Worm (Caenorhabditis elegans) whole organism, young adult: ENCODE data around the gene oac-14.

Experiments used
- B0035.1 ChIP-seq: sonication (generic microtip); optimal IDR thresholded peaks from 2 replicates; lab custom pipeline; 2016; ENCODE audit warnings: missing genetic modification characterization, mild to moderate bottlenecking, missing compliant biosample characterization, missing genotype, missing genetic modification reagents
- D2030.7 ChIP-seq: fragments of 200-800 bp; sonication (Bioruptor generic); IDR thresholded peaks from 2 replicates; pipeline ENCODE4 v1.3.6; 2022; ENCODE audit warnings: missing genetic modification reagents, missing genetic modification characterization, missing compliant biosample characterization
- F23B12.7 ChIP-seq: sonication (generic microtip); optimal IDR thresholded peaks from 2 replicates; lab custom pipeline; 2017; ENCODE audit warnings: missing genetic modification characterization, mild to moderate bottlenecking, missing compliant biosample characterization, antibody characterized with exemption, moderate library complexity; ENCODE audit not compliant: insufficient read depth
- F52B5.7 ChIP-seq: sonication (generic microtip); optimal IDR thresholded peaks from 2 replicates; lab custom pipeline; 2016; ENCODE audit warnings: mild to moderate bottlenecking, missing genetic modification characterization, missing compliant biosample characterization
- F57C9.4 ChIP-seq: sonication (generic microtip); optimal IDR thresholded peaks from 2 replicates; lab custom pipeline; 2017; ENCODE audit warnings: mild to moderate bottlenecking, missing genetic modification characterization, missing compliant biosample characterization
- K12H6.12 ChIP-seq: fragments of 200-800 bp; sonication (Bioruptor generic); optimal IDR thresholded peaks from 2 replicates; lab custom pipeline; 2018; ENCODE audit warnings: mild to moderate bottlenecking, missing genetic modification characterization, missing compliant biosample characterization
- Y53G8AR.9 ChIP-seq: fragments of 200-800 bp; sonication (Bioruptor generic); conservative IDR thresholded peaks from 2 replicates; pipeline ENCODE4 v1.3.6; 2022; ENCODE audit warnings: missing genetic modification reagents, missing genetic modification characterization, missing compliant biosample characterization
- Y56A3A.18 ChIP-seq: fragments of 200-800 bp; sonication (Bioruptor generic); IDR thresholded peaks from 2 replicates; pipeline ENCODE4 v1.3.6; 2022; ENCODE audit warnings: missing genetic modification reagents, missing genetic modification characterization, missing compliant biosample characterization
- aptf-2 ChIP-seq: fragments of 200-800 bp; sonication (Bioruptor generic); conservative IDR thresholded peaks from 2 replicates; pipeline ENCODE4 v1.3.6; 2022; ENCODE audit warnings: missing genetic modification reagents, missing genetic modification characterization, missing compliant biosample characterization
- aptf-3 ChIP-seq: fragments of 200-800 bp; sonication (Bioruptor generic); IDR thresholded peaks from 2 replicates; pipeline ENCODE4 v1.3.6; 2022; ENCODE audit warnings: missing genetic modification characterization, missing compliant biosample characterization
- athp-1 ChIP-seq: sonication (generic microtip); optimal IDR thresholded peaks from 2 replicates; lab custom pipeline; 2017; ENCODE audit warnings: mild to moderate bottlenecking, missing genetic modification characterization, missing compliant biosample characterization
- attf-6 ChIP-seq: fragments of 200-800 bp; sonication (Bioruptor generic); IDR thresholded peaks from 2 replicates; pipeline ENCODE4 v1.3.6; 2022; ENCODE audit warnings: missing genetic modification reagents, missing genetic modification characterization, missing compliant biosample characterization
- bed-1 ChIP-seq: fragments of 200-800 bp; sonication (Bioruptor generic); IDR thresholded peaks from 2 replicates; pipeline ENCODE4 v1.3.6; 2022; ENCODE audit warnings: missing genetic modification reagents, missing genetic modification characterization, missing compliant biosample characterization
- chd-7 ChIP-seq: sonication (generic microtip); optimal IDR thresholded peaks from 2 replicates; lab custom pipeline; 2016; ENCODE audit warnings: mild to moderate bottlenecking, missing genetic modification characterization, moderate library complexity, missing compliant biosample characterization
- die-1 ChIP-seq: sonication (generic microtip); optimal IDR thresholded peaks from 2 replicates; lab custom pipeline; 2016; ENCODE audit warnings: missing genotype, mild to moderate bottlenecking, missing genetic modification characterization, missing compliant biosample characterization
- egl-44 ChIP-seq: fragments of 200-800 bp; sonication (Bioruptor generic); IDR thresholded peaks from 2 replicates; pipeline ENCODE4 v1.3.6; 2022; ENCODE audit warnings: missing genetic modification reagents, missing genetic modification characterization, missing compliant biosample characterization
- egrh-3 ChIP-seq: fragments of 200-800 bp; sonication (Bioruptor generic); IDR thresholded peaks from 2 replicates; pipeline ENCODE4 v1.3.6; 2022; ENCODE audit warnings: missing genetic modification reagents, missing genetic modification characterization, missing compliant biosample characterization
- ekl-4 ChIP-seq: fragments of 200-800 bp; sonication (Bioruptor generic); IDR thresholded peaks from 2 replicates; pipeline ENCODE4 v1.3.6; 2022; ENCODE audit warnings: missing genetic modification reagents, missing genetic modification characterization, missing compliant biosample characterization
- gei-17 ChIP-seq: fragments of 200-800 bp; sonication (Bioruptor generic); optimal IDR thresholded peaks from 2 replicates; lab custom pipeline; 2018; ENCODE audit warnings: mild to moderate bottlenecking, missing genetic modification characterization, missing compliant biosample characterization
- hlh-12 ChIP-seq: sonication (generic microtip); optimal IDR thresholded peaks from 2 replicates; lab custom pipeline; 2016; ENCODE audit warnings: missing genetic modification characterization, missing compliant biosample characterization
- hrde-1 ChIP-seq: sonication (generic microtip); optimal IDR thresholded peaks from 2 replicates; lab custom pipeline; 2016; ENCODE audit warnings: missing genetic modification characterization, mild to moderate bottlenecking, missing compliant biosample characterization, moderate library complexity, missing genotype, missing genetic modification reagents, borderline replicate concordance
- lag-1 ChIP-seq: fragments of 200-800 bp; sonication (Bioruptor generic); IDR thresholded peaks from 2 replicates; pipeline ENCODE4 v1.3.6; 2022; ENCODE audit warnings: missing genetic modification reagents, missing genetic modification characterization, missing compliant biosample characterization
- lsy-27 ChIP-seq: sonication (generic microtip); optimal IDR thresholded peaks from 2 replicates; lab custom pipeline; 2017; ENCODE audit warnings: missing genetic modification characterization, mild to moderate bottlenecking, missing compliant biosample characterization, antibody characterized with exemption, missing genotype, borderline replicate concordance; ENCODE audit not compliant: insufficient read depth
- madf-10 ChIP-seq: sonication (generic microtip); optimal IDR thresholded peaks from 2 replicates; lab custom pipeline; 2016; ENCODE audit warnings: mild to moderate bottlenecking, missing genetic modification characterization, missing compliant biosample characterization
- madf-3 ChIP-seq: fragments of 200-800 bp; sonication (Bioruptor generic); IDR thresholded peaks from 2 replicates; pipeline ENCODE4 v1.3.6; 2022; ENCODE audit warnings: missing genetic modification reagents, missing genetic modification characterization, missing compliant biosample characterization
- mcd-1 ChIP-seq: fragments of 200-800 bp; sonication (Bioruptor generic); IDR thresholded peaks from 2 replicates; pipeline ENCODE4 v1.3.6; 2022; ENCODE audit warnings: missing genetic modification reagents, missing genetic modification characterization, missing compliant biosample characterization
- mes-4 ChIP-seq: sonication (generic microtip); optimal IDR thresholded peaks from 2 replicates; lab custom pipeline; 2016; ENCODE audit warnings: missing genotype, missing genetic modification characterization, missing compliant biosample characterization
- nfya-1 ChIP-seq: sonication (generic microtip); optimal IDR thresholded peaks from 2 replicates; lab custom pipeline; 2017; ENCODE audit warnings: antibody characterized with exemption, missing compliant biosample characterization, missing genetic modification characterization, borderline replicate concordance; ENCODE audit not compliant: insufficient read depth
- nfyb-1 ChIP-seq: fragments of 200-800 bp; sonication (Bioruptor generic); IDR thresholded peaks from 2 replicates; pipeline ENCODE4 v1.3.6; 2022; ENCODE audit warnings: missing genetic modification reagents, missing genetic modification characterization, missing compliant biosample characterization
- nhr-80 ChIP-seq: sonication (generic microtip); optimal IDR thresholded peaks from 2 replicates; lab custom pipeline; 2016; ENCODE audit warnings: missing genetic modification characterization, missing compliant biosample characterization
- rcor-1 ChIP-seq: fragments of 200-800 bp; sonication (Bioruptor generic); IDR thresholded peaks from 2 replicates; pipeline ENCODE4 v1.3.6; 2022; ENCODE audit warnings: missing genetic modification reagents, missing genetic modification characterization, missing compliant biosample characterization
- rec-8 ChIP-seq, 2 experiments: sonication (generic microtip); optimal IDR thresholded peaks; 2 replicates each; lab custom pipeline; 2016; ENCODE audit warnings: mild to moderate bottlenecking in 2 of 2, missing genetic modification characterization in 2 of 2, missing genetic modification reagents in 2 of 2, missing genotype in 2 of 2, missing biosample characterization in 1 of 2, missing compliant biosample characterization in 1 of 2, moderate library complexity in 1 of 2
- repo-1 ChIP-seq: sonication (generic microtip); optimal IDR thresholded peaks from 2 replicates; lab custom pipeline; 2017; ENCODE audit warnings: mild to moderate bottlenecking, missing genetic modification characterization, missing compliant biosample characterization
- rpc-1 ChIP-seq, 2 experiments: fragments of 150-350 bp in 1 of 2; sonication (generic microtip) in 1 of 2; optimal IDR thresholded peaks; 2 replicates each; lab custom pipeline; 2014 to 2018; ENCODE audit warnings: missing biosample characterization in 1 of 2, missing genetic modification characterization in 1 of 2, missing genetic modification reagents in 1 of 2, missing genotype in 1 of 2
- snpc-1.1 ChIP-seq: sonication (generic microtip); optimal IDR thresholded peaks from 2 replicates; lab custom pipeline; 2017; ENCODE audit warnings: missing genetic modification characterization, mild to moderate bottlenecking, missing compliant biosample characterization, antibody characterized with exemption, moderate library complexity, missing genotype, missing genetic modification reagents; ENCODE audit not compliant: insufficient read depth
- snpc-1.3 ChIP-seq: sonication (generic microtip); optimal IDR thresholded peaks from 2 replicates; lab custom pipeline; 2017; ENCODE audit warnings: missing genetic modification characterization, mild to moderate bottlenecking, missing compliant biosample characterization, antibody characterized with exemption, moderate library complexity, missing genotype, missing genetic modification reagents; ENCODE audit not compliant: insufficient read depth
- tlf-1 ChIP-seq: fragments of 200-800 bp; sonication (Bioruptor generic); optimal IDR thresholded peaks from 2 replicates; lab custom pipeline; 2018; ENCODE audit warnings: mild to moderate bottlenecking, missing genetic modification characterization, missing compliant biosample characterization
- zim-3 ChIP-seq: sonication (generic microtip); optimal IDR thresholded peaks from 2 replicates; lab custom pipeline; 2017; ENCODE audit warnings: mild to moderate bottlenecking, missing genetic modification characterization, moderate library complexity, missing compliant biosample characterization
- ztf-18 ChIP-seq: sonication (generic microtip); optimal IDR thresholded peaks from 2 replicates; lab custom pipeline; 2016; ENCODE audit warnings: missing genotype, mild to moderate bottlenecking, missing genetic modification characterization, missing compliant biosample characterization
- ztf-26 ChIP-seq: sonication (generic microtip); optimal IDR thresholded peaks from 2 replicates; lab custom pipeline; 2017; ENCODE audit warnings: missing genetic modification characterization, missing compliant biosample characterization
- ztf-3 ChIP-seq: fragments of 200-800 bp; sonication (Bioruptor generic); optimal IDR thresholded peaks from 2 replicates; lab custom pipeline; 2018; ENCODE audit warnings: mild to moderate bottlenecking, missing genetic modification characterization, missing compliant biosample characterization

Gene oac-14

DNA sequence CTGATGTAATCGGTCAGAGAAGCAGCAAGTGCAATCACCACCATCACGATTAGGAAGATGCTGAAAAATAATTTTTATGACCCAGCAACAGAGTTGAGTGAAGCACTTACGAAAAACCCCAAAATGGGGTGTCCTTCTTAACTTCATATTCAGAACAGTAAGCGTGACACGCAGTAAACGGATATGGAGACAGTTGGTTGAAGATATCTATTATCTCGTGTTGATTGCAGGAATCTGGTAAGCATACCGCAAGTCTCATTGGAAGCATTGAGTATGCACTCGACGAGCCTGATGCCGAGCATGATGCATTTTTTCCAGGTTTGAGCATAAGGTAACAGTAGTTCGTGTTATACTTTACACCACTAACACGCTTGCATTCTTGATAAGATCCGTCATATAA, 549 bp downstream of the oac-14 start:
- no peak for TF ChIP-seq Y53G8AR.9 (GFP tag; lab: Robert Waterston, UW)
- no peak for TF ChIP-seq K12H6.12
- no peak for TF ChIP-seq aptf-2 (GFP tag; lab: Robert Waterston, UW)
- no peak for TF ChIP-seq hlh-12
- TF ChIP-seq F52B5.7 (tag; lab: Kevin White, UChicago), result no peak
- no peak for TF ChIP-seq nfyb-1 (GFP tag; lab: Robert Waterston, UW)
- no peak for TF ChIP-seq gei-17 (GFP tag; lab: Kevin White, UChicago)
- TF ChIP-seq nfya-1 (tag; lab: Kevin White, UChicago), result no peak
- TF ChIP-seq, all 124 proteins: peak for 0

DNA sequence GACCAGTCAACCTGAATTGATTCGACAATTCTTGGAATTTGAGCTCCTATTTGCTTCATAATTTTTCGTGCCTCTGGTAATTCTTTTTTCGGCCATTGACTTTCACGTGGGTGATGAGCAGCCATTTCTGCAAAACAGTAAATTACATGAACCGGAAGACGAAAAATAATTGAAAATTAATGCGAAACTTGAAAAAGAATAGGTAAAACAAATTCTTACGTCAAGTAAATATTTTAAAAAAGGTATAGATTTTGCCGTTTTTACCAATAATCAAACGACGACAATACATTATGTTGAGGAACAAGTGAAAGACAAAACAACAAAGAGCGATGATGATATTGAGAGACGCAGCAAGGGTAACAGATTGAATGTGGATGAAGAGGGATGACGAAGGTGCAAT, 3.3 kb downstream of the oac-14 start, which contains the start of gene moc-1:
moc-1 (minus strand) TSS at position 127 of the 400 bp plus-strand sequence.
- TF ChIP-seq B0035.1 (tag; lab: Kevin White, UChicago) (no peak), F57C9.4 (no peak), ztf-3 (no peak), aptf-3 (GFP tag; lab: Robert Waterston, UW) (no peak), F52B5.7 (tag; lab: Kevin White, UChicago) (no peak), F23B12.7 (no peak), attf-6 (GFP tag; lab: Robert Waterston, UW) (no peak)

DNA sequence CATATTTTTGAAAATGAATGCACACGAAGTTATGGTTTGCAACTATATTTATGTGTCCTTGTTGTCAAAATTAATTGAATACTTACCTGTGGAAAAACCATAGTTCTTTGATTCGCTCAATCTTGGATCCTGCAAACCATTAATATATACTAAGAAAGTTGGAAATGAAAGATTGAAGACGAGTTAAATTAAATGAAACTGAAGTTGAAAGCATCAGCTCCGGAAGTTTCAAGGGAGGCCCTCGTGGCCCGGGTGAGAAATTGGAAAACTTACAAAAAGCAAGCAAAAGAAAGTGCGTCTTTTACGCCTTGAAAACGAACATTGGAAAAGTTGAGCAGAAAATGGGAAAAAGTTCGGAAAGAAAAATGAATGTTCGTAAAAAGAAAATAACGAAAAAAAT, 8.7 kb downstream of the oac-14 start, which contains the start of gene unc-58:
unc-58 (minus strand) TSS at position 101 of the 400 bp plus-strand sequence.
- TF ChIP-seq lag-1 (GFP tag; lab: Robert Waterston, UW) (no peak), B0035.1 (tag; lab: Kevin White, UChicago) (no peak), ztf-26 (tag; lab: Kevin White, UChicago) (no peak), aptf-2 (GFP tag; lab: Robert Waterston, UW) (no peak), madf-3 (GFP tag; lab: Robert Waterston, UW) (no peak), ekl-4 (GFP tag; lab: Robert Waterston, UW) (no peak), madf-10 (no peak), egrh-3 (no peak), die-1 (tag; lab: Kevin White, UChicago) (no peak)

DNA sequence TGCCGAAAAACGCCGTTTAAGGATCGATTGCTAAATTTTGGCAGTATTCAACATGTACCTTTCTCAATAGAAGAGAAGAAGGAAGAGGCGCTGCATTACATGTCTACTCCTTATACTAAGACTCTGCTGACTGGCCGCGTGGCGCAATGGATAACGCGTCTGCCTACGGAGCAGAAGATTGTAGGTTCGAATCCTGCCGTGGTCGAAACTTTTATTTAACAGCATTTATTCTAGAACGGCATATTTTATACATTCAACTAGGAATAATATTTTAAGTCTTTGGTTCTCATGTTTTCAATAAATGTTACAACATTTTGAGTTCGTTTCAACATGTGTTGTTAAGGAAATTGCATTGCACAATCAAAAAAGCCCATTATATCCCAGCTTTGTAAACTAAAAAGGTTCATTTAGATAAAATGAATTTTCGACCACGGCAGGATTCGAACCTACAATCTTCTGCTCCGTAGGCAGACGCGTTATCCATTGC, 9.2 kb downstream of the oac-14 start:
- TF ChIP-seq rec-8 (tag; optimal IDR thresholded peaks at IDR 0.05; lab: Kevin White, UChicago), result peak; percentile 49 to 50
- TF ChIP-seq chd-7 (tag; lab: Kevin White, UChicago), result peak; percentile 54
- TF ChIP-seq ekl-4 (GFP tag; lab: Robert Waterston, UW), result 0 out of 2 replicates have a peak, but pooled peaks have one; percentile 38
- TF ChIP-seq D2030.7 (GFP tag; lab: Robert Waterston, UW), result peak; percentile 71
- TF ChIP-seq hlh-12, result peak; percentile 43
- peak; percentile 92 for TF ChIP-seq rpc-1 (optimal IDR thresholded peaks at IDR 0.05; lab: Kevin White, UChicago)
- TF ChIP-seq rpc-1 (tag; optimal IDR thresholded peaks at IDR 0.05; lab: Kevin White, UChicago), result peak; percentile 89
- peak; percentile 84 for TF ChIP-seq die-1 (tag; lab: Kevin White, UChicago)
- peak; percentile 50 for TF ChIP-seq ztf-18 (tag; lab: Kevin White, UChicago)
- TF ChIP-seq egl-44 (GFP tag; lab: Robert Waterston, UW), result peak; percentile 41; the same call in 1 of the 2 replicates
- TF ChIP-seq mes-4 (tag; lab: Kevin White, UChicago), result peak; percentile 63
- TF ChIP-seq mcd-1 (GFP tag; lab: Robert Waterston, UW), result peak; percentile 53
- TF ChIP-seq K12H6.12, result peak; percentile 19
- peak; percentile 67 for TF ChIP-seq lsy-27 (tag; lab: Kevin White, UChicago)
- TF ChIP-seq rcor-1 (GFP tag; lab: Robert Waterston, UW), result peak; percentile 83
- peak; percentile 13 for TF ChIP-seq repo-1 (tag; lab: Kevin White, UChicago)
- TF ChIP-seq hrde-1 (tag; lab: Kevin White, UChicago), result peak; percentile 35
- peak; percentile 31 for TF ChIP-seq zim-3 (tag; lab: Kevin White, UChicago)
- peak; percentile 2 for TF ChIP-seq snpc-1.1 (tag; lab: Kevin White, UChicago)
- peak; percentile 6; the same call in 1 of the 2 replicates for TF ChIP-seq bed-1 (GFP tag; lab: Robert Waterston, UW)
- TF ChIP-seq athp-1 (tag; lab: Kevin White, UChicago), result peak; percentile 69
- TF ChIP-seq Y56A3A.18 (GFP tag; lab: Robert Waterston, UW), result peak; percentile 75; the same call in 1 of the 2 replicates
- TF ChIP-seq tlf-1 (GFP tag; lab: Kevin White, UChicago), result peak; percentile 35
- TF ChIP-seq nhr-80 (tag; lab: Kevin White, UChicago), result peak; percentile 48
- 0 out of 2 replicates have a peak, but pooled peaks have one; percentile 18 for TF ChIP-seq Y53G8AR.9 (GFP tag; lab: Robert Waterston, UW)
- TF ChIP-seq snpc-1.3 (tag; lab: Kevin White, UChicago), result peak; percentile 51
